Fruit fly (Drosophila melanogaster): ENCODE results near the gene cass.

Gene cass

DNA sequence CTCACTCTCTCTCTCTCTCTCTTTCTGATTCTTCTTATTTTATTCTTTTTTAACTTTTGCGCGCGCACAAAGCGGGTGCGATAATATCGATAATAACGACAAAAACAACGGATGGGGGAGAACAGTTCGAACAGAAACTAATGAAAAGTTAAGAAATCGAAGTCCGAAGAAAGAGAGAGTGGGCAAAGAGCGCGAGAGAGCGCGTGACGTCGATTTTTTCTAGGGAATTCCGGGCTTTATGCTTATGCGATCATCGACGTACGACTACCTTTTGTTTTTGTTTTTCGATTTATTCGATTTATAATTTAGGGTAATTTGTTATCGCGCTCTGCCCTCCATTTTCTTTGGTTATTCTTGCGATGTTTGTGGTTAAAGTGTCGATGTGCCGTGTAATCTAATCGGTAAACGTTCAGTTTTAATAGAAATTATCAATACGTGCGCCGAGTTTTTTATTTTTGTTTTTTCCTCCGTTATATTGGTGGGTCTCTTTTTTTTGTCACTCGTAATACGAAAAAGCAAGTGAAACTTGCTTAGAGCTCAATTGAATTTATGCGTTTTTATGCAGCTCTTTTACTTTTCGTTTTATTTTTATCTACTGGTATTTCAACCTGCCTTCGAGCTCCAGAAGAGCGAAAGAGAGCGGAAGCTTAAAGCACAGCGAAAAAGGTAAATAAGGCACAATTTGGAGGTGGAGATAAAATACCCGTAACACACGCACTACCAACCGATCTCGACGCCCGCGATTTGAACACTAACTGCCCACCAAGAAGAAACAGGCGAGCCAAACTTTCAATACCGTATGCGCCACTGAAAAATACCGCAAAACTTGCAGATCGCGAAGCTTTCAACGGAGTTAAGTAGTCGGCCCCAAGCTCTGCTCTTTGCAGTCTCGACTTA lies 27.8 kb downstream of the cass start, which contains the start of gene dl:
dl (minus strand) TSS at position 757 of the 897 bp plus-strand sequence.
- TF ChIP-seq CG8478 (optimal IDR thresholded peaks at IDR 0.05): no peak
- peak; percentile 67 for TF ChIP-seq pan (optimal IDR thresholded peaks at IDR 0.05)

DNA sequence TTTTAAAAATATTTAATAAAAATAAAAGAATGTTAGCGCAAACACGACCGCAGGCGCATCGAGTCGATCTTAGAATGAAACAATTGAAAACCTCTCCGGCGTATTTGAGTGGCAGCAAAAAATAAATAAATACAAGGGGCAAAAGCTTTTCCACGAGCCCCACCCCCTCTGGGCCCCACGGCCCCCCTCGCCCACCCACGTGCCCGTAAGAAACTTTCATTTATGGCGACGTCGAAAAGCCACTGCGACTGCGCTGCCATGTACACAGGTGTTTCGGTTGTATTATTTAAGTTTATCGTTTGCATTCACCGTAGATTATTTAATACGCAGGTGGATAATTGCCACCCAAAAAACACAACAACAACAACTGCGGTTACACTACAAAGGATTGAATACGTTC lies 29.3 kb downstream of the cass start:
- TF ChIP-seq pan (optimal IDR thresholded peaks at IDR 0.05) (no peak), CG8478 (optimal IDR thresholded peaks at IDR 0.05) (no peak), EcR (GFP tag; optimal IDR thresholded peaks at IDR 0.05) (no peak), psq (optimal IDR thresholded peaks at IDR 0.05) (no peak), usp (GFP tag; optimal IDR thresholded peaks at IDR 0.05) (no peak), Dll (optimal IDR thresholded peaks at IDR 0.05) (no peak)

DNA sequence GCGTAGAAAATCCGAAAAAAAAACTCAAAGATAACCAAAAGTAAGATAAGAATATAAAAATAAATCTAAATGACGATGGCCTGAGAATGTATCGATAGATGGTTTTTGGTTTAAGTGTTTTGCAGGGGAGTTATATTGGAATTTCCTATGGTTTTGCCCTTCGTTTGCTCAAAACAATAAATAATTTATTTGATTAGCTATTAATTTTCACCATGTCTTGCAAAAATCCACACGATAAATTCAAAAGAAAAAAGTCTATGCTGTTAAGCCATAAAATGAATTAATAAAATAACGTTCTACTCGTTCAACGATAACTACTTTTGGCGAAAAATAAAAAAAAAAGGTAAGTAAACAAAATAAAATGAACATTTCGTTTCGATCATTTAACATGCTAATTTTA lies 30.6 kb downstream of the cass start:
- TF ChIP-seq pan (optimal IDR thresholded peaks at IDR 0.05) (no peak), psq (optimal IDR thresholded peaks at IDR 0.05) (no peak), CG8478 (optimal IDR thresholded peaks at IDR 0.05) (no peak), usp (GFP tag; optimal IDR thresholded peaks at IDR 0.05) (no peak)

DNA sequence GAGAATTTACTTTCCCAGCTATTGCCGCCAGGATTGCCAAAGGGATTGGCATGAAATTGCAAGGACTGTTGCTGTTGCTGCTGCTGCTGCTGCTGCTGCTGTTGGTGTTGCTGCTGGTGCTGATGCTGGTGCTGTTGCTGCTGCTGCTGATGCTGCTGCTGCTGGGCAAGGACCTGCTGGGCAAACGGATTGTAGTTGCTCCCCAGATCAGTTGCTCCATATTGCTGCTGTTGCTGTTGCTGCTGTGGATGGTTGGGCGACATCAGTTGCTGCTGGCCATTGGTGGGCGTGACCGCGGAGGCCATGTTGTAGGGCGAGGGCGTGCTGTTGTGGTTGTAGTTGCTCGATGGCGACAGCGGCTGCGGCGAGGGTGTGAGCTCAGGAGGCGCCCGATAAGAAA lies 40.1 kb downstream of the cass start:
- TF ChIP-seq Dll (optimal IDR thresholded peaks at IDR 0.05) (no peak), pan (optimal IDR thresholded peaks at IDR 0.05) (no peak), CG8478 (optimal IDR thresholded peaks at IDR 0.05) (no peak), EcR (GFP tag; optimal IDR thresholded peaks at IDR 0.05) (no peak), usp (GFP tag; optimal IDR thresholded peaks at IDR 0.05) (no peak), psq (optimal IDR thresholded peaks at IDR 0.05) (no peak)

- TF ChIP-seq EcR (GFP tag; optimal IDR thresholded peaks at IDR 0.05) (no peak), Dll (optimal IDR thresholded peaks at IDR 0.05) (no peak), usp (GFP tag; optimal IDR thresholded peaks at IDR 0.05) (no peak), CG8478 (optimal IDR thresholded peaks at IDR 0.05) (no peak), pan (optimal IDR thresholded peaks at IDR 0.05) (no peak), psq (optimal IDR thresholded peaks at IDR 0.05) (no peak)
These were observed 41.2 kb downstream of the cass start, which contains the start of gene CG33928 for dm6 chr2L:17436500-17436899. Gene CG33928, minus strand, starts transcription at chr2L:17436600.

dm6 chr2L:17433030-17433912 lies 44.4 kb downstream of the cass start, which contains the start of the genes Dif and CG5043:
Gene Dif, minus strand, starts transcription at chr2L:17433161.
Gene CG5043, plus strand, starts transcription at chr2L:17433862.
- no peak for TF ChIP-seq psq (optimal IDR thresholded peaks at IDR 0.05)
- no peak for TF ChIP-seq Dll (optimal IDR thresholded peaks at IDR 0.05)
- no peak for TF ChIP-seq EcR (GFP tag; optimal IDR thresholded peaks at IDR 0.05)
- TF ChIP-seq pan (optimal IDR thresholded peaks at IDR 0.05): no peak
- TF ChIP-seq usp (GFP tag; optimal IDR thresholded peaks at IDR 0.05): no peak
- no peak for TF ChIP-seq CG8478 (optimal IDR thresholded peaks at IDR 0.05)

dm6 chr2L:17431359-17431675 lies 46.4 kb downstream of the cass start:
- TF ChIP-seq psq (optimal IDR thresholded peaks at IDR 0.05) (no peak), pan (optimal IDR thresholded peaks at IDR 0.05) (no peak), CG8478 (optimal IDR thresholded peaks at IDR 0.05) (no peak), usp (GFP tag; optimal IDR thresholded peaks at IDR 0.05) (no peak), EcR (GFP tag; optimal IDR thresholded peaks at IDR 0.05) (no peak), Dll (optimal IDR thresholded peaks at IDR 0.05) (no peak)

DNA sequence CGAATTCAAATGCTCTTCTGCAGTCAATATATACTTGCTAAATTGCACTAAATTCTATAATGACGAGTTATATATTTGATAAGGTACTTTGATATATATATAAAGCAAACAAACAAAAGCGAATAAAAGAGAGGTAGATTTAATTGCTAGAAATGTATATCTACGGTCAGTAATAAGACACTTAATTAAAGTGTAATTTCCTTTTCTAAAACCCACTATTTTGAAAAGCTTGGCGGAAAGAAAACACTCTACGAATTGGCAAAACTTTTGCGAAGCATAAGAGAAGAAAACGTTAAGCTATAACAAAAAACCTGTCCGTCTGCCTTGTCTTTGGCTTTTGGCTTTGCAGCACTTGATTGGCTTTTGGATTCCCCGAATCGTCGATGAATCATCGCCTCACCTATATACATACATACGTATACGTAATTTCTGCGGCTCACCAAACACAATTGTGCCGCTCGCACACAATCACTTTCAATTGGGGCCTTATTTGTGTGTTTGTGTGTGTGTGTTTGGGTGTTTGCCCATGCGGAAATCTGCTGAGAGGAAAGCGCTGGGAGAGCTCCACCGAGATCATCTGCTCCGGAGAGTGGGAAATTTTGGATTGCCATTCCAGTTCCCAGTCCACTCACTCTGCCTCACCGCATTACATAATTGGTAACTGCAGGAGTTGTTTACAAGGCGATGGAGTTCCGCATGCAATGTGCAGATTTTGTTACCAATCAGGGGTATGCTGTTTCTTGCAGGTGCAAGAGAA lies 46.9 kb downstream of the cass start:
- no peak for TF ChIP-seq EcR (GFP tag; optimal IDR thresholded peaks at IDR 0.05)
- no peak for TF ChIP-seq usp (GFP tag; optimal IDR thresholded peaks at IDR 0.05)
- TF ChIP-seq psq (optimal IDR thresholded peaks at IDR 0.05): no peak
- no peak for TF ChIP-seq pan (optimal IDR thresholded peaks at IDR 0.05)
- TF ChIP-seq CG8478 (optimal IDR thresholded peaks at IDR 0.05): no peak

dm6 chr2L:17429788-17430587 lies 47.7 kb downstream of the cass start:
- TF ChIP-seq psq (optimal IDR thresholded peaks at IDR 0.05) (no peak), EcR (GFP tag; optimal IDR thresholded peaks at IDR 0.05) (peak; percentile 60 to 70), CG8478 (optimal IDR thresholded peaks at IDR 0.05) (no peak), Dll (optimal IDR thresholded peaks at IDR 0.05) (no peak), usp (GFP tag; optimal IDR thresholded peaks at IDR 0.05) (no peak)

DNA sequence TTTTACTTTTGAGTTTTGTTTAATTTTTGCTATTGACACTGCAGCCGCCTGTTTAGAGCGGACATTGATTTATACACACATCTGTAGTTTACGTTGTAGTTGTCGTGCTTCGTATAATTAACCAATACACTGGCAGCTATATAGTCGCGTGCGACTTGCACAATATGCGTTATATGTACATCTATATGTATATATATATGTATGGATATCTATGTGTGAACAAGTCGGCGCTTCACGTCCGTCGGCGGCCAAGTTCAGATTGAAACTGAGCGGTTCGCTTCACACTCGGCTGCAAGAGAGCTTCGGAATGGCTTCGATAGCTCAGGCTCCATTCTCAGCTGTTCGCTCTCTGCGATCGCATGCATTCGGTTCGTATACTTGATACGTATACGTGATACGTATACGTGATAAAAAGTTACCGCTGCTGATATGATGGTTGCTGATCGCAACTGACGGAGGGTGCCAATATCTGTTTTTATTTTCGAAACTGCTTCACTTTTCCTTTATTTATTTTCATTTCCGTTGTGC lies 49.7 kb downstream of the cass start:
- TF ChIP-seq psq (optimal IDR thresholded peaks at IDR 0.05) (no peak), Dll (optimal IDR thresholded peaks at IDR 0.05) (no peak), pan (optimal IDR thresholded peaks at IDR 0.05) (no peak), EcR (GFP tag; optimal IDR thresholded peaks at IDR 0.05) (no peak), CG8478 (optimal IDR thresholded peaks at IDR 0.05) (no peak), usp (GFP tag; optimal IDR thresholded peaks at IDR 0.05) (no peak)

DNA sequence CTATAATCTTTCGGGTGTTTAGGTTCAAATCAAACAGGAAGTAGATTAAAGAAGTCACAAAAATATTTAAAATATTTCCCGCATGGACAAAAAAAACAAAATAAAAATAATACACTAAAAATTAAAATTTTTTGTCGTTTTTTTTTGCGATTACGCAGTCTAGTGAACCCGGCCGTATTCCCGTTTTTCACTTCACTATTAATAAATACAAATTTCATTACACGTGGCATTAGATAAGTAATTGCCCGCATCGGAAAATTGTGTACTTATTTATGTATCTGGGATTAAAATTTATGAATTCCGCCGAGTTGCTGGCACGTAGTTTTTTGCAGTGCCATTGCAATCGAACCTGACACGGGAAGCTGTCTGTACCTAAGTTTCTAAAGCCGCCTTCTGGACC lies 50.5 kb downstream of the cass start:
- no peak for TF ChIP-seq psq (optimal IDR thresholded peaks at IDR 0.05)
- TF ChIP-seq EcR (GFP tag; optimal IDR thresholded peaks at IDR 0.05): no peak
- TF ChIP-seq Dll (optimal IDR thresholded peaks at IDR 0.05): no peak
- TF ChIP-seq usp (GFP tag; optimal IDR thresholded peaks at IDR 0.05): no peak
- TF ChIP-seq pan (optimal IDR thresholded peaks at IDR 0.05): no peak
- no peak for TF ChIP-seq CG8478 (optimal IDR thresholded peaks at IDR 0.05)
